Fruit fly (Drosophila melanogaster) whole organism, pupa: ENCODE measurements around the gene CG6686.

ENCODE experiments used
- CG10348 ChIP-seq: fragments of 200-800 bp; sonication (Bioruptor generic); IDR thresholded peaks from 2 replicates; pipeline ENCODE4 v1.3.6; 2022; ENCODE audit warnings: missing biosample characterization, missing genetic modification characterization
- CG13204 ChIP-seq: fragments of 200-800 bp; sonication (Bioruptor generic); optimal IDR thresholded peaks from 2 replicates; lab custom pipeline; 2018; ENCODE audit warnings: missing biosample characterization, mild to moderate bottlenecking, missing genetic modification characterization, moderate library complexity
- CG14655 ChIP-seq: fragments of 200-800 bp; sonication (Bioruptor generic); optimal IDR thresholded peaks from 3 replicates; lab custom pipeline; 2017; ENCODE audit warnings: mild to moderate bottlenecking, missing biosample characterization, missing genetic modification reagents, missing genetic modification characterization
- CG15710 ChIP-seq: fragments of 200-800 bp; sonication (Bioruptor generic); optimal IDR thresholded peaks from 2 replicates; lab custom pipeline; 2018; ENCODE audit warnings: missing biosample characterization, mild to moderate bottlenecking, missing genetic modification characterization, moderate library complexity
- CG17806 ChIP-seq: fragments of 200-800 bp; sonication (Bioruptor generic); optimal IDR thresholded peaks from 2 replicates; lab custom pipeline; 2018; ENCODE audit warnings: missing biosample characterization, mild to moderate bottlenecking, missing genetic modification characterization, moderate library complexity
- CG32121 ChIP-seq: fragments of 200-800 bp; sonication (Bioruptor generic); IDR thresholded peaks from 2 replicates; pipeline ENCODE4 v1.3.6; 2022; ENCODE audit warnings: missing biosample characterization, missing genetic modification characterization
- CG8159 ChIP-seq: fragments of 200-800 bp; sonication (Bioruptor generic); optimal IDR thresholded peaks from 3 replicates; lab custom pipeline; 2018; ENCODE audit warnings: missing biosample characterization, mild to moderate bottlenecking, missing genetic modification characterization, moderate library complexity
- CG8301 ChIP-seq: fragments of 200-800 bp; sonication (Bioruptor generic); optimal IDR thresholded peaks from 2 replicates; lab custom pipeline; 2018; ENCODE audit warnings: missing biosample characterization, mild to moderate bottlenecking, missing genetic modification characterization
- EcR ChIP-seq: fragments of 200-800 bp; sonication (Bioruptor generic); optimal IDR thresholded peaks from 3 replicates; lab custom pipeline; 2019; ENCODE audit warnings: missing biosample characterization, missing genetic modification characterization, mild to moderate bottlenecking, moderate library complexity, missing genetic modification reagents
- Ets98B ChIP-seq: fragments of 200-800 bp; sonication (Bioruptor generic); IDR thresholded peaks from 2 replicates; pipeline ENCODE4 v1.3.6; 2022; ENCODE audit warnings: missing biosample characterization, missing genetic modification characterization
- fd96Ca ChIP-seq: fragments of 200-800 bp; sonication (Bioruptor generic); IDR thresholded peaks from 3 replicates; pipeline ENCODE4 v1.3.6; 2022; ENCODE audit warnings: missing biosample characterization, missing genetic modification characterization
- rn ChIP-seq: fragments of 200-800 bp; sonication (Bioruptor generic); IDR thresholded peaks from 2 replicates; pipeline ENCODE4 v1.3.6; 2022; ENCODE audit warnings: missing biosample characterization, missing genetic modification characterization

- TF ChIP-seq rn = no peak
- TF ChIP-seq fd96Ca (GFP tag; lab: Robert Waterston, UW) = no peak
- TF ChIP-seq CG15710 (tag; lab: Kevin White, UChicago) = no peak
- TF ChIP-seq CG8301 (tag; lab: Kevin White, UChicago) = no peak
- TF ChIP-seq CG8159 = no peak
- TF ChIP-seq CG32121 (GFP tag; lab: Robert Waterston, UW) = no peak
- no peak for TF ChIP-seq Ets98B
- TF ChIP-seq CG17806 (tag; lab: Kevin White, UChicago) = no peak
- TF ChIP-seq CG14655 (GFP tag; lab: Kevin White, UChicago) = no peak
- no peak for TF ChIP-seq CG13204
- TF ChIP-seq CG10348 (GFP tag; lab: Robert Waterston, UW) = no peak
- no peak for TF ChIP-seq EcR
Observed at dm6 chr2L:11948479-11948878, 39.4 kb downstream of the CG6686 start.
